Worm (Caenorhabditis elegans): ENCODE measurements around the gene abu-9.

- TF ChIP-seq scrt-1 (GFP tag; IDR thresholded peaks at IDR 0.05) (no peak), B0310.2 (tag; optimal IDR thresholded peaks at IDR 0.05) (no peak), flt-1 (GFP tag; IDR thresholded peaks at IDR 0.05) (no peak), hnd-1 (tag; optimal IDR thresholded peaks at IDR 0.05) (no peak), F13C5.2 (tag; optimal IDR thresholded peaks at IDR 0.05) (no peak), ama-1 (optimal IDR thresholded peaks at IDR 0.05) (no peak), tbx-11 (GFP tag; IDR thresholded peaks at IDR 0.05) (no peak), ceh-36 (tag; optimal IDR thresholded peaks at IDR 0.05) (no peak), aly-1 (tag; optimal IDR thresholded peaks at IDR 0.05) (no peak), sea-1 (GFP tag; conservative IDR thresholded peaks at IDR 0.05) (no peak), pes-1 (GFP tag; IDR thresholded peaks at IDR 0.05) (no peak), ceh-13 (GFP tag; optimal IDR thresholded peaks at IDR 0.05) (no peak)
Measured at ce11 chrX:8308491-8308890, 13.4 kb upstream of the abu-9 start.

Data from whole organism, early embryonic.